Worm (Caenorhabditis elegans) whole organism, L1 larva: Measurements from ENCODE around the gene fbxa-152.
"Not testable (repeated sequence)": the region's sequence is repeated elsewhere in the genome, so short reads cannot be mapped to it uniquely, and the experiment has no call there.

Experiments used
- ceh-82 ChIP-seq, 3 experiments: fragments of 150-350 bp in 1 of 3; sonication (generic microtip) in 2 of 3; optimal IDR thresholded peaks; 2 replicates each; lab custom pipeline; 2014 to 2017; ENCODE audit warnings: missing biosample characterization in 3 of 3, missing genetic modification characterization in 3 of 3
- ces-1 ChIP-seq: fragments of 150-350 bp; optimal IDR thresholded peaks from 2 replicates; lab custom pipeline; 2014; ENCODE audit warnings: missing biosample characterization, missing genetic modification reagents, missing genetic modification characterization
- egl-27 ChIP-seq, 2 experiments: fragments of 150-350 bp in 1 of 2; sonication (generic microtip); optimal IDR thresholded peaks; 3 replicates each; lab custom pipeline; 2017 to 2018; ENCODE audit warnings: missing biosample characterization in 2 of 2, missing genetic modification characterization in 2 of 2, missing genetic modification reagents in 2 of 2
- mdl-1 ChIP-seq, 2 experiments: fragments of 150-350 bp; optimal IDR thresholded peaks; 2 replicates each; lab custom pipeline; 2014 to 2017; ENCODE audit warnings: missing biosample characterization in 2 of 2, missing genetic modification characterization in 2 of 2, inconsistent platforms in 1 of 2
- nhr-11 ChIP-seq: fragments of 150-350 bp; optimal IDR thresholded peaks from 2 replicates; lab custom pipeline; 2014; ENCODE audit warnings: missing biosample characterization, missing genetic modification characterization
- nhr-90 ChIP-seq: sonication (generic microtip); optimal IDR thresholded peaks from 2 replicates; lab custom pipeline; 2016; ENCODE audit warnings: mild to moderate bottlenecking, missing genetic modification characterization, missing compliant biosample characterization; ENCODE audit not compliant: poor library complexity
- pax-3 ChIP-seq: fragments of 200-800 bp; sonication (Bioruptor generic); optimal IDR thresholded peaks from 2 replicates; lab custom pipeline; 2018; ENCODE audit warnings: mild to moderate bottlenecking, missing genetic modification characterization, moderate library complexity, missing compliant biosample characterization
- skn-1 ChIP-seq: fragments of 150-350 bp; optimal IDR thresholded peaks from 2 replicates; lab custom pipeline; 2014; ENCODE audit warnings: missing biosample characterization, missing genetic modification characterization
- snpc-4 ChIP-seq: fragments of 150-350 bp; optimal IDR thresholded peaks from 2 replicates; lab custom pipeline; 2014; ENCODE audit warnings: missing biosample characterization, missing genetic modification characterization
- vab-15 ChIP-seq: sonication (generic microtip); optimal IDR thresholded peaks from 2 replicates; lab custom pipeline; 2017; ENCODE audit warnings: missing genotype, mild to moderate bottlenecking, missing genetic modification characterization, missing compliant biosample characterization

- TF ChIP-seq skn-1; nhr-90 (tag; lab: Kevin White, UChicago); egl-27 (tag; optimal IDR thresholded peaks at IDR 0.05; lab: Kevin White, UChicago); nhr-11 (tag; lab: Kevin White, UChicago); ces-1 (GFP tag; lab: Kevin White, UChicago); mdl-1 (tag; optimal IDR thresholded peaks at IDR 0.05; lab: Kevin White, UChicago); vab-15 (tag; lab: Kevin White, UChicago); snpc-4 (tag; lab: Kevin White, UChicago); ceh-82 (tag; optimal IDR thresholded peaks at IDR 0.05; lab: Kevin White, UChicago); pax-3 (tag; lab: Kevin White, UChicago): not testable (repeated sequence)
Observed at ce11 chrV:15599762-15600161, 2.4 kb downstream of the fbxa-152 start, which contains the start of gene B0391.14.
